Worm (Caenorhabditis elegans) whole organism, late embryonic: ENCODE results near the gene kin-26.

Source experiments
- F13H6.1 ChIP-seq: sonication (generic microtip); optimal IDR thresholded peaks from 2 replicates; lab custom pipeline; 2016; ENCODE audit warnings: missing genetic modification characterization, missing compliant biosample characterization
- K02D7.2 ChIP-seq: sonication (generic microtip); optimal IDR thresholded peaks from 2 replicates; lab custom pipeline; 2017; ENCODE audit warnings: mild to moderate bottlenecking, missing genetic modification characterization, missing compliant biosample characterization
- ahr-1 ChIP-seq: sonication (generic microtip); optimal IDR thresholded peaks from 2 replicates; lab custom pipeline; 2016; ENCODE audit warnings: missing genetic modification characterization, missing compliant biosample characterization
- ceh-14 ChIP-seq: sonication (generic microtip); optimal IDR thresholded peaks from 2 replicates; lab custom pipeline; 2016; ENCODE audit warnings: missing genotype, missing genetic modification characterization, missing compliant biosample characterization
- ceh-18 ChIP-seq: sonication (generic microtip); optimal IDR thresholded peaks from 2 replicates; lab custom pipeline; 2016; ENCODE audit warnings: missing genetic modification characterization, missing compliant biosample characterization
- ceh-22 ChIP-seq: sonication (generic microtip); optimal IDR thresholded peaks from 2 replicates; lab custom pipeline; 2017; ENCODE audit warnings: missing biosample characterization, missing genetic modification characterization
- ceh-24 ChIP-seq: sonication (generic microtip); optimal IDR thresholded peaks from 2 replicates; lab custom pipeline; 2016; ENCODE audit warnings: mild to moderate bottlenecking, missing genetic modification characterization, missing compliant biosample characterization
- ceh-30 ChIP-seq: fragments of 150-350 bp; optimal IDR thresholded peaks from 2 replicates; lab custom pipeline; 2014; ENCODE audit warnings: missing biosample characterization, missing genetic modification characterization
- ceh-31 ChIP-seq: sonication (generic microtip); optimal IDR thresholded peaks from 2 replicates; lab custom pipeline; 2016; ENCODE audit warnings: missing genetic modification characterization, missing compliant biosample characterization
- ceh-34 ChIP-seq: sonication (generic microtip); optimal IDR thresholded peaks from 2 replicates; lab custom pipeline; 2016; ENCODE audit warnings: mild to moderate bottlenecking, missing genetic modification characterization, missing compliant biosample characterization
- ceh-45 ChIP-seq: fragments of 200-800 bp; sonication (Bioruptor generic); IDR thresholded peaks from 2 replicates; pipeline ENCODE4 v1.3.6; 2022; ENCODE audit warnings: missing genetic modification reagents, missing genetic modification characterization, missing compliant biosample characterization
- ceh-48 ChIP-seq: sonication (generic microtip); optimal IDR thresholded peaks from 2 replicates; lab custom pipeline; 2016; ENCODE audit warnings: missing genetic modification characterization, inconsistent platforms, missing compliant biosample characterization
- ceh-6 ChIP-seq: fragments of 200-800 bp; sonication (Bioruptor generic); optimal IDR thresholded peaks from 2 replicates; lab custom pipeline; 2018; ENCODE audit warnings: mild to moderate bottlenecking, missing genetic modification characterization, missing compliant biosample characterization
- ceh-9 ChIP-seq: sonication (generic microtip); optimal IDR thresholded peaks from 2 replicates; lab custom pipeline; 2016; ENCODE audit warnings: mild to moderate bottlenecking, missing genetic modification characterization, inconsistent platforms, missing compliant biosample characterization
- dve-1 ChIP-seq: sonication (generic microtip); optimal IDR thresholded peaks from 2 replicates; lab custom pipeline; 2017; ENCODE audit warnings: antibody characterized with exemption, mild to moderate bottlenecking, missing genetic modification characterization, missing compliant biosample characterization
- elt-2 ChIP-seq: sonication (generic microtip); optimal IDR thresholded peaks from 2 replicates; lab custom pipeline; 2016; ENCODE audit warnings: missing genetic modification reagents, missing genetic modification characterization, missing compliant biosample characterization
- elt-4 ChIP-seq: sonication (generic microtip); optimal IDR thresholded peaks from 2 replicates; lab custom pipeline; 2016; ENCODE audit warnings: missing genetic modification characterization, missing compliant biosample characterization
- ets-4 ChIP-seq: sonication (generic microtip); optimal IDR thresholded peaks from 2 replicates; lab custom pipeline; 2016; ENCODE audit warnings: missing genetic modification characterization, missing compliant biosample characterization
- eyg-1 ChIP-seq: sonication (generic microtip); optimal IDR thresholded peaks from 2 replicates; lab custom pipeline; 2016; ENCODE audit warnings: missing genotype, missing genetic modification characterization, missing compliant biosample characterization
- fax-1 ChIP-seq: sonication (generic microtip); optimal IDR thresholded peaks from 2 replicates; lab custom pipeline; 2016; ENCODE audit warnings: missing genotype, missing genetic modification characterization, missing compliant biosample characterization
- fkh-6 ChIP-seq: sonication (generic microtip); optimal IDR thresholded peaks from 2 replicates; lab custom pipeline; 2016; ENCODE audit warnings: missing genetic modification characterization, missing compliant biosample characterization
- gmeb-2 ChIP-seq: sonication (generic microtip); optimal IDR thresholded peaks from 2 replicates; lab custom pipeline; 2016; ENCODE audit warnings: missing genetic modification characterization, inconsistent platforms, missing compliant biosample characterization
- hlh-13 ChIP-seq: fragments of 200-800 bp; sonication (Bioruptor generic); optimal IDR thresholded peaks from 2 replicates; lab custom pipeline; 2018; ENCODE audit warnings: mild to moderate bottlenecking, missing genetic modification characterization, missing compliant biosample characterization
- hlh-30 ChIP-seq: sonication (generic microtip); optimal IDR thresholded peaks from 2 replicates; lab custom pipeline; 2017; ENCODE audit warnings: antibody characterized with exemption, missing genetic modification characterization, missing compliant biosample characterization; ENCODE audit not compliant: insufficient read depth
- hlh-6 ChIP-seq: sonication (generic microtip); optimal IDR thresholded peaks from 2 replicates; lab custom pipeline; 2016; ENCODE audit warnings: missing genotype, missing genetic modification characterization, missing compliant biosample characterization
- lim-6 ChIP-seq: sonication (generic microtip); optimal IDR thresholded peaks from 2 replicates; lab custom pipeline; 2016; ENCODE audit warnings: missing genetic modification characterization, missing compliant biosample characterization
- lin-11 ChIP-seq: fragments of 200-800 bp; sonication (Bioruptor generic); optimal IDR thresholded peaks from 2 replicates; lab custom pipeline; 2018; ENCODE audit warnings: mild to moderate bottlenecking, missing genetic modification characterization, missing compliant biosample characterization
- mec-3 ChIP-seq: sonication (generic microtip); optimal IDR thresholded peaks from 2 replicates; lab custom pipeline; 2016; ENCODE audit warnings: borderline replicate concordance, missing genetic modification characterization, missing compliant biosample characterization
- nfya-1 ChIP-seq: sonication (generic microtip); optimal IDR thresholded peaks from 2 replicates; lab custom pipeline; 2017; ENCODE audit warnings: missing genetic modification characterization, mild to moderate bottlenecking, missing compliant biosample characterization, antibody characterized with exemption, moderate library complexity
- nhr-11 ChIP-seq: fragments of 150-350 bp; optimal IDR thresholded peaks from 2 replicates; lab custom pipeline; 2014; ENCODE audit warnings: missing biosample characterization, missing genetic modification characterization
- npax-4 ChIP-seq: sonication (generic microtip); optimal IDR thresholded peaks from 2 replicates; lab custom pipeline; 2016; ENCODE audit warnings: missing genetic modification characterization, missing compliant biosample characterization
- pat-9 ChIP-seq: fragments of 200-800 bp; sonication (Bioruptor generic); optimal IDR thresholded peaks from 2 replicates; lab custom pipeline; 2018; ENCODE audit warnings: mild to moderate bottlenecking, missing genetic modification characterization, moderate library complexity, missing compliant biosample characterization
- pax-1 ChIP-seq: fragments of 150-350 bp; optimal IDR thresholded peaks from 2 replicates; lab custom pipeline; 2014; ENCODE audit warnings: missing biosample characterization, missing genetic modification characterization
- pha-2 ChIP-seq: sonication (generic microtip); optimal IDR thresholded peaks from 2 replicates; lab custom pipeline; 2017; ENCODE audit warnings: mild to moderate bottlenecking, missing genetic modification characterization, missing compliant biosample characterization
- rnt-1 ChIP-seq: sonication (generic microtip); optimal IDR thresholded peaks from 2 replicates; lab custom pipeline; 2016; ENCODE audit warnings: missing genetic modification characterization, missing compliant biosample characterization
- sox-4 ChIP-seq: sonication (generic microtip); optimal IDR thresholded peaks from 2 replicates; lab custom pipeline; 2017; ENCODE audit warnings: mild to moderate bottlenecking, missing genetic modification characterization, inconsistent platforms, missing compliant biosample characterization
- syd-9 ChIP-seq: sonication (generic microtip); optimal IDR thresholded peaks from 2 replicates; lab custom pipeline; 2016; ENCODE audit warnings: mild to moderate bottlenecking, missing genetic modification characterization, moderate library complexity, missing compliant biosample characterization
- tbx-2 ChIP-seq: sonication (generic microtip); optimal IDR thresholded peaks from 2 replicates; lab custom pipeline; 2016; ENCODE audit warnings: missing genetic modification characterization, missing compliant biosample characterization
- tbx-7 ChIP-seq: sonication (generic microtip); optimal IDR thresholded peaks from 2 replicates; lab custom pipeline; 2016; ENCODE audit warnings: missing genotype, missing genetic modification characterization, missing compliant biosample characterization
- unc-42 ChIP-seq: sonication (generic microtip); optimal IDR thresholded peaks from 2 replicates; lab custom pipeline; 2016; ENCODE audit warnings: missing genotype, missing genetic modification characterization, missing compliant biosample characterization
- unc-55 ChIP-seq: sonication (generic microtip); optimal IDR thresholded peaks from 2 replicates; lab custom pipeline; 2017; ENCODE audit warnings: missing biosample characterization, missing genetic modification reagents, missing genetic modification characterization

Gene kin-26

ce11 chrIV:7909455-7910141, 31.9 kb upstream of the kin-26 start:
- TF ChIP-seq ceh-48 (peak; percentile 71), ceh-18 (tag; lab: Kevin White, UChicago) (peak; percentile 16), tbx-2 (peak; percentile 3), unc-42 (peak; percentile 36), ceh-34 (peak; percentile 42), nfya-1 (peak; percentile 9), K02D7.2 (no peak), ceh-30 (tag; lab: Kevin White, UChicago) (peak; percentile 6), fax-1 (tag; lab: Kevin White, UChicago) (no peak), nhr-11 (no peak), hlh-30 (tag; lab: Kevin White, UChicago) (peak; percentile 68)

ce11 chrIV:7906643-7907042, 29.0 kb upstream of the kin-26 start:
- no peak for TF ChIP-seq ceh-9
- TF ChIP-seq fkh-6 = no peak
- TF ChIP-seq mec-3 (tag; lab: Kevin White, UChicago) = no peak
- TF ChIP-seq lim-6 (tag; lab: Kevin White, UChicago) = no peak
- no peak for TF ChIP-seq ceh-45
- TF ChIP-seq ceh-6 = no peak
- TF ChIP-seq gmeb-2 (tag; lab: Kevin White, UChicago) = no peak
- TF ChIP-seq syd-9 (tag; lab: Kevin White, UChicago) = no peak
- no peak for TF ChIP-seq hlh-13 (GFP tag; lab: Kevin White, UChicago)

ce11 chrIV:7903359-7903758, 25.7 kb upstream of the kin-26 start, which contains the start of gene C49H3.6:
C49H3.6 (plus strand) TSS chrIV:7903738.
- TF ChIP-seq fkh-6 (no peak), ceh-31 (peak; percentile 19), sox-4 (tag; lab: Kevin White, UChicago) (no peak), ceh-30 (tag; lab: Kevin White, UChicago) (no peak), pha-2 (tag; lab: Kevin White, UChicago) (no peak), pat-9 (tag; lab: Kevin White, UChicago) (no peak), npax-4 (tag; lab: Kevin White, UChicago) (no peak), ceh-9 (no peak), unc-42 (peak; percentile 8), elt-4 (tag; lab: Kevin White, UChicago) (no peak), ceh-22 (tag; lab: Kevin White, UChicago) (peak; percentile 38), ceh-14 (tag; lab: Kevin White, UChicago) (no peak), hlh-30 (tag; lab: Kevin White, UChicago) (peak; percentile 44), K02D7.2 (no peak), rnt-1 (tag; lab: Kevin White, UChicago) (no peak), nfya-1 (peak; percentile 26), eyg-1 (no peak), unc-55 (GFP tag; lab: Kevin White, UChicago) (peak; percentile 22), ets-4 (no peak)

- TF ChIP-seq ceh-24 (tag; lab: Kevin White, UChicago) = no peak
- TF ChIP-seq dve-1 (tag; lab: Kevin White, UChicago) = no peak
- peak; percentile 36 for TF ChIP-seq unc-55 (GFP tag; lab: Kevin White, UChicago)
- TF ChIP-seq lin-11 (tag; lab: Kevin White, UChicago) = no peak
- TF ChIP-seq hlh-6 (tag; lab: Kevin White, UChicago) = no peak
- TF ChIP-seq F13H6.1 = no peak
- peak; percentile 87 for TF ChIP-seq elt-2 (tag; lab: Kevin White, UChicago)
- no peak for TF ChIP-seq ceh-22 (tag; lab: Kevin White, UChicago)
- TF ChIP-seq pax-1 (tag; lab: Kevin White, UChicago) = no peak
- TF ChIP-seq nfya-1 = peak; percentile 38
- TF ChIP-seq unc-42 = peak; percentile 10
- no peak for TF ChIP-seq rnt-1 (tag; lab: Kevin White, UChicago)
- no peak for TF ChIP-seq ceh-45
- TF ChIP-seq elt-4 (tag; lab: Kevin White, UChicago) = no peak
- TF ChIP-seq ahr-1 (tag; lab: Kevin White, UChicago) = no peak
- TF ChIP-seq npax-4 (tag; lab: Kevin White, UChicago) = no peak
- TF ChIP-seq tbx-2 = peak; percentile 25
- TF ChIP-seq fax-1 (tag; lab: Kevin White, UChicago) = no peak
- no peak for TF ChIP-seq ceh-6
- no peak for TF ChIP-seq ets-4
- no peak for TF ChIP-seq tbx-7 (tag; lab: Kevin White, UChicago)
These were observed 24.7 kb upstream of the kin-26 start, which contains the start of gene arp-11 for ce11 chrIV:7902221-7902904. arp-11 (minus strand) TSS chrIV:7902271.
